Fruit fly (Drosophila melanogaster) whole organism, adult: ENCODE measurements around the gene Or67a.

Source experiments
- CG14711 ChIP-seq: fragments of 200-800 bp; sonication (Bioruptor generic); optimal IDR thresholded peaks from 2 replicates; lab custom pipeline; 2018; ENCODE audit warnings: missing biosample characterization, mild to moderate bottlenecking, missing genetic modification characterization, moderate library complexity
- Clk ChIP-seq: fragments of 200-800 bp; sonication (Bioruptor generic); optimal IDR thresholded peaks from 2 replicates; lab custom pipeline; 2017; ENCODE audit warnings: missing biosample characterization, missing genetic modification characterization
- Mnt ChIP-seq: fragments of 200-800 bp; sonication (Bioruptor generic); optimal IDR thresholded peaks from 2 replicates; lab custom pipeline; 2016; ENCODE audit warnings: missing biosample characterization, mild to moderate bottlenecking, missing genetic modification characterization
- tj ChIP-seq: fragments of 200-800 bp; sonication (Bioruptor generic); optimal IDR thresholded peaks from 3 replicates; lab custom pipeline; 2017; ENCODE audit warnings: missing biosample characterization, mild to moderate bottlenecking, missing genetic modification characterization, moderate library complexity

The Or67a gene

DNA sequence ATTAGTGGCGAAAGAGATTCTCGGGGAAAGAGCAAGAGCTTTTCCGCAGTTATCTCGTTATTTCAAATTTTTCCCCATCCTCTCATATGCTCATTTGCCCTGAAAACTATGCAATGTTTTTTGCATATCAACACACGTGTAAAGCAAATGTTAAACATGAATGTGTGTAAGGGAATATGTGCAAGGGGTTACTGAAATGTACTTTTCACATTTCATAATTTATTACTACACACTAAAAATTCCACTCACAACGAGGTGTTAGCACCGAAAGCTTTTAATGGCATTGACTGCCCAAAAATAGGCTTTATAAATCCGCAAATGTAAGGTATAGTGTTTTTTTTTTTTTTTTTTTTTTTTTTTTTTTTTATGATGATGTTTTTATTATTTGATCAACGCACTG is 42.8 kb downstream of the Or67a start:
- TF ChIP-seq Mnt (GFP tag; lab: Kevin White, UChicago): no peak
- no peak for TF ChIP-seq tj
- no peak for TF ChIP-seq CG14711 (tag; lab: Kevin White, UChicago)
- TF ChIP-seq Clk (GFP tag; lab: Kevin White, UChicago): no peak
